Worm (Caenorhabditis elegans) whole organism, L1 larva: ENCODE results near the gene oig-8.

Source experiments
- C34B4.2 ChIP-seq: sonication (generic microtip); optimal IDR thresholded peaks from 2 replicates; lab custom pipeline; 2017; ENCODE audit warnings: mild to moderate bottlenecking, missing genetic modification characterization, missing compliant biosample characterization
- F16B12.6 ChIP-seq: fragments of 150-350 bp; optimal IDR thresholded peaks from 2 replicates; lab custom pipeline; 2014; ENCODE audit warnings: missing biosample characterization, missing genetic modification characterization
- Y116A8C.19 ChIP-seq: sonication (generic microtip); optimal IDR thresholded peaks from 2 replicates; lab custom pipeline; 2016; ENCODE audit warnings: missing compliant biosample characterization, missing genetic modification characterization, borderline replicate concordance
- aly-2 ChIP-seq: fragments of 150-350 bp; optimal IDR thresholded peaks from 2 replicates; lab custom pipeline; 2014; ENCODE audit warnings: missing biosample characterization, missing genetic modification characterization
- blmp-1 ChIP-seq: fragments of 150-350 bp; optimal IDR thresholded peaks from 2 replicates; lab custom pipeline; 2014; ENCODE audit warnings: missing biosample characterization, missing genetic modification characterization
- ceh-82 ChIP-seq, 3 experiments: fragments of 150-350 bp in 1 of 3; sonication (generic microtip) in 2 of 3; optimal IDR thresholded peaks; 2 replicates each; lab custom pipeline; 2014 to 2017; ENCODE audit warnings: missing biosample characterization in 3 of 3, missing genetic modification characterization in 3 of 3
- ces-1 ChIP-seq: fragments of 150-350 bp; optimal IDR thresholded peaks from 2 replicates; lab custom pipeline; 2014; ENCODE audit warnings: missing biosample characterization, missing genetic modification reagents, missing genetic modification characterization
- dpl-1 ChIP-seq, 3 experiments: fragments of 150-350 bp in 2 of 3; sonication (generic microtip) in 1 of 3; optimal IDR thresholded peaks; 2 replicates each; lab custom pipeline; 2014 to 2017; ENCODE audit warnings: missing biosample characterization in 3 of 3, missing genetic modification characterization in 3 of 3, missing genetic modification reagents in 3 of 3
- efl-1 ChIP-seq, 4 experiments: fragments of 150-350 bp; optimal IDR thresholded peaks in 3 of 4; peaks in 1 of 4; 1 replicate in 1 of 4; 2 replicates in 3 of 4; lab custom pipeline; 2014; ENCODE audit warnings: missing biosample characterization in 2 of 4, missing genetic modification characterization in 2 of 4, missing genetic modification reagents in 2 of 4
- efl-3 ChIP-seq: fragments of 200-800 bp; sonication (Bioruptor generic); optimal IDR thresholded peaks from 2 replicates; lab custom pipeline; 2018; ENCODE audit warnings: mild to moderate bottlenecking, missing genetic modification characterization, missing compliant biosample characterization
- elt-2 ChIP-seq: sonication (generic microtip); optimal IDR thresholded peaks from 2 replicates; lab custom pipeline; 2016; ENCODE audit warnings: missing genetic modification characterization, mild to moderate bottlenecking, inconsistent platforms, missing compliant biosample characterization, missing genetic modification reagents
- fkh-4 ChIP-seq: sonication (generic microtip); optimal IDR thresholded peaks from 2 replicates; lab custom pipeline; 2016; ENCODE audit warnings: missing compliant biosample characterization, missing genetic modification characterization, borderline replicate concordance
- grh-1 ChIP-seq: fragments of 200-800 bp; sonication (Bioruptor generic); IDR thresholded peaks from 2 replicates; pipeline ENCODE4 v1.3.6; 2022; ENCODE audit warnings: missing genetic modification reagents, missing genetic modification characterization, missing compliant biosample characterization
- hlh-17 ChIP-seq: fragments of 200-800 bp; sonication (Bioruptor generic); optimal IDR thresholded peaks from 2 replicates; lab custom pipeline; 2018; ENCODE audit warnings: missing genetic modification characterization, mild to moderate bottlenecking, missing compliant biosample characterization, moderate library complexity, borderline replicate concordance
- hpl-2 ChIP-seq: fragments of 150-350 bp; optimal IDR thresholded peaks from 2 replicates; lab custom pipeline; 2014; ENCODE audit warnings: missing biosample characterization, missing genetic modification reagents, missing genetic modification characterization
- isw-1 ChIP-seq: fragments of 200-800 bp; sonication (Bioruptor generic); IDR thresholded peaks from 2 replicates; pipeline ENCODE4 v1.3.6; 2022; ENCODE audit warnings: missing genetic modification characterization, missing compliant biosample characterization
- lin-15B ChIP-seq: fragments of 150-350 bp; sonication (generic microtip); optimal IDR thresholded peaks from 3 replicates; lab custom pipeline; 2014; ENCODE audit warnings: missing biosample characterization, missing genetic modification characterization
- lin-35 ChIP-seq, 2 experiments: fragments of 150-350 bp; optimal IDR thresholded peaks; 2 replicates each; lab custom pipeline; 2014; ENCODE audit warnings: missing biosample characterization in 2 of 2, missing genetic modification characterization in 2 of 2, missing genetic modification reagents in 2 of 2
- lir-3 ChIP-seq: sonication (generic microtip); optimal IDR thresholded peaks from 2 replicates; lab custom pipeline; 2016; ENCODE audit warnings: mild to moderate bottlenecking, missing genetic modification characterization, moderate library complexity, missing compliant biosample characterization; ENCODE audit not compliant: poor library complexity
- lsy-2 ChIP-seq, 2 experiments: fragments of 150-350 bp; optimal IDR thresholded peaks; 2 replicates each; lab custom pipeline; 2014; ENCODE audit warnings: missing biosample characterization in 2 of 2, missing genetic modification characterization in 2 of 2
- mep-1 ChIP-seq: fragments of 150-350 bp; optimal IDR thresholded peaks from 2 replicates; lab custom pipeline; 2014; ENCODE audit warnings: missing biosample characterization, missing genetic modification characterization
- nhr-20 ChIP-seq: sonication (generic microtip); optimal IDR thresholded peaks from 2 replicates; lab custom pipeline; 2016; ENCODE audit warnings: mild to moderate bottlenecking, missing genetic modification characterization, missing compliant biosample characterization
- pqm-1 ChIP-seq: sonication (generic microtip); optimal IDR thresholded peaks from 3 replicates; lab custom pipeline; 2017; ENCODE audit warnings: missing biosample characterization, missing genetic modification characterization
- rnt-1 ChIP-seq: sonication (generic microtip); optimal IDR thresholded peaks from 2 replicates; lab custom pipeline; 2016; ENCODE audit warnings: mild to moderate bottlenecking, missing genetic modification characterization, moderate library complexity, missing compliant biosample characterization
- snpc-4 ChIP-seq: fragments of 150-350 bp; optimal IDR thresholded peaks from 2 replicates; lab custom pipeline; 2014; ENCODE audit warnings: missing biosample characterization, missing genetic modification characterization
- snu-23 ChIP-seq: sonication (generic microtip); optimal IDR thresholded peaks from 2 replicates; lab custom pipeline; 2016; ENCODE audit warnings: missing genetic modification characterization, missing compliant biosample characterization
- sptf-1 ChIP-seq: fragments of 150-350 bp; optimal IDR thresholded peaks from 2 replicates; lab custom pipeline; 2014; ENCODE audit warnings: missing biosample characterization, missing genetic modification characterization
- tlp-1 ChIP-seq: fragments of 150-350 bp; optimal IDR thresholded peaks from 2 replicates; lab custom pipeline; 2014; ENCODE audit warnings: missing biosample characterization, missing genetic modification characterization
- unc-62 ChIP-seq: fragments of 150-350 bp; optimal IDR thresholded peaks from 2 replicates; lab custom pipeline; 2014; ENCODE audit warnings: missing biosample characterization, missing genetic modification reagents, missing genetic modification characterization
- unc-86 ChIP-seq: sonication (generic microtip); optimal IDR thresholded peaks from 2 replicates; lab custom pipeline; 2016; ENCODE audit warnings: missing genetic modification characterization, missing compliant biosample characterization
- unc-98 ChIP-seq: fragments of 200-800 bp; sonication (Bioruptor generic); IDR thresholded peaks from 2 replicates; pipeline ENCODE4 v1.3.6; 2022; ENCODE audit warnings: missing genetic modification characterization, missing compliant biosample characterization
- vab-15 ChIP-seq: sonication (generic microtip); optimal IDR thresholded peaks from 2 replicates; lab custom pipeline; 2017; ENCODE audit warnings: missing genotype, mild to moderate bottlenecking, missing genetic modification characterization, missing compliant biosample characterization
- zag-1 ChIP-seq: fragments of 150-350 bp; optimal IDR thresholded peaks from 2 replicates; lab custom pipeline; 2014; ENCODE audit warnings: missing biosample characterization, missing genetic modification characterization

The oig-8 gene

ce11 chrII:6666598-6666997, 17.7 kb upstream of the oig-8 start, which contains the start of gene T19D12.1:
T19D12.1 (plus strand) TSS chrII:6666898.
- TF ChIP-seq rnt-1 (no peak), blmp-1 (tag; lab: Kevin White, UChicago) (no peak), unc-86 (no peak), ces-1 (GFP tag; lab: Kevin White, UChicago) (no peak), sptf-1 (tag; lab: Kevin White, UChicago) (no peak), lin-15B (tag; lab: Kevin White, UChicago) (no peak), C34B4.2 (tag; lab: Kevin White, UChicago) (no peak), snpc-4 (no peak), unc-62 (GFP tag; lab: Kevin White, UChicago) (no peak), snu-23 (GFP tag; lab: Kevin White, UChicago) (no peak), zag-1 (tag; lab: Kevin White, UChicago) (no peak), pqm-1 (no peak), lsy-2 (tag; optimal IDR thresholded peaks at IDR 0.05; lab: Kevin White, UChicago) (no peak), Y116A8C.19 (no peak), hlh-17 (no peak), grh-1 (GFP tag; lab: Robert Waterston, UW) (no peak), nhr-20 (tag; lab: Kevin White, UChicago) (no peak), ceh-82 (tag; optimal IDR thresholded peaks at IDR 0.05; lab: Kevin White, UChicago) (no peak), unc-98 (GFP tag; lab: Robert Waterston, UW) (no peak)

ce11 chrII:6665908-6666307, 17.0 kb upstream of the oig-8 start:
- TF ChIP-seq elt-2 (tag; lab: Kevin White, UChicago) (peak; percentile 64), lir-3 (tag; lab: Kevin White, UChicago) (no peak)
- TF ChIP-seq, all 84 proteins: peak for 1

- TF ChIP-seq lin-35 (GFP tag; optimal IDR thresholded peaks at IDR 0.05; lab: Kevin White, UChicago) (no peak), fkh-4 (tag; lab: Kevin White, UChicago) (no peak), blmp-1 (tag; lab: Kevin White, UChicago) (no peak), isw-1 (GFP tag; lab: Robert Waterston, UW) (no peak), ces-1 (GFP tag; lab: Kevin White, UChicago) (no peak), efl-1 (optimal IDR thresholded peaks at IDR 0.05; lab: Kevin White, UChicago) (no peak), efl-1 (GFP tag; optimal IDR thresholded peaks at IDR 0.05 in 1 of 2; lab: Kevin White, UChicago) (no peak), aly-2 (tag; lab: Kevin White, UChicago) (no peak), mep-1 (tag; lab: Kevin White, UChicago) (no peak)
Observed at ce11 chrII:6663799-6664198, 14.9 kb upstream of the oig-8 start.

ce11 chrII:6661211-6661610, 12.3 kb upstream of the oig-8 start, which contains the start of gene T19D12.2:
T19D12.2 (plus strand) TSS chrII:6661335.
- peak; percentile 39 for TF ChIP-seq elt-2 (tag; lab: Kevin White, UChicago)
- TF ChIP-seq dpl-1 (GFP tag; optimal IDR thresholded peaks at IDR 0.05; lab: Kevin White, UChicago): no peak
- peak; percentile 4 for TF ChIP-seq tlp-1 (tag; lab: Kevin White, UChicago)

- TF ChIP-seq grh-1 (GFP tag; lab: Robert Waterston, UW) (no peak), vab-15 (no peak), F16B12.6 (tag; lab: Kevin White, UChicago) (no peak), hpl-2 (GFP tag; lab: Kevin White, UChicago) (no peak), efl-3 (GFP tag; lab: Kevin White, UChicago) (no peak), unc-86 (no peak), lin-15B (tag; lab: Kevin White, UChicago) (no peak)
Observed at ce11 chrII:6658766-6659165, 9.8 kb upstream of the oig-8 start, which contains the start of gene T19D12.10. T19D12.10 (minus strand) TSS chrII:6658866.
